Fruit fly (Drosophila melanogaster) whole organism, adult: ENCODE measurements around the gene Dlic.

Experiments
- CG12768 ChIP-seq: fragments of 200-800 bp; sonication (Bioruptor generic); optimal IDR thresholded peaks from 2 replicates; lab custom pipeline; 2017; ENCODE audit warnings: missing biosample characterization, missing genetic modification characterization, mild to moderate bottlenecking, moderate library complexity, missing genetic modification reagents
- CG14711 ChIP-seq: fragments of 200-800 bp; sonication (Bioruptor generic); optimal IDR thresholded peaks from 2 replicates; lab custom pipeline; 2018; ENCODE audit warnings: missing biosample characterization, mild to moderate bottlenecking, missing genetic modification characterization, moderate library complexity
- CG1620 ChIP-seq: fragments of 200-800 bp; sonication (Bioruptor generic); optimal IDR thresholded peaks from 2 replicates; lab custom pipeline; 2016; ENCODE audit warnings: missing biosample characterization, missing genetic modification characterization
- CG33017 ChIP-seq: fragments of 200-800 bp; sonication (Bioruptor generic); optimal IDR thresholded peaks from 2 replicates; lab custom pipeline; 2018; ENCODE audit warnings: missing biosample characterization, mild to moderate bottlenecking, missing genetic modification characterization, moderate library complexity
- CG5204 ChIP-seq: fragments of 200-800 bp; sonication (Bioruptor generic); optimal IDR thresholded peaks from 2 replicates; lab custom pipeline; 2016; ENCODE audit warnings: missing biosample characterization, missing genetic modification characterization
- CG7045 ChIP-seq: fragments of 200-800 bp; sonication (Bioruptor generic); optimal IDR thresholded peaks from 2 replicates; lab custom pipeline; 2017; ENCODE audit warnings: missing biosample characterization, mild to moderate bottlenecking, missing genetic modification characterization
- CG7101 ChIP-seq: fragments of 200-800 bp; sonication (Bioruptor generic); optimal IDR thresholded peaks from 2 replicates; lab custom pipeline; 2018; ENCODE audit warnings: missing biosample characterization, mild to moderate bottlenecking, missing genetic modification characterization, moderate library complexity
- Clk ChIP-seq: fragments of 200-800 bp; sonication (Bioruptor generic); optimal IDR thresholded peaks from 2 replicates; lab custom pipeline; 2017; ENCODE audit warnings: missing biosample characterization, missing genetic modification characterization
- Crg-1 ChIP-seq: fragments of 200-800 bp; sonication (Bioruptor generic); optimal IDR thresholded peaks from 2 replicates; lab custom pipeline; 2016; ENCODE audit warnings: missing biosample characterization, missing genetic modification characterization
- Hr96 ChIP-seq: fragments of 200-800 bp; sonication (Bioruptor generic); optimal IDR thresholded peaks from 2 replicates; lab custom pipeline; 2016; ENCODE audit warnings: missing biosample characterization, missing genetic modification characterization
- Mnt ChIP-seq: fragments of 200-800 bp; sonication (Bioruptor generic); optimal IDR thresholded peaks from 2 replicates; lab custom pipeline; 2016; ENCODE audit warnings: missing biosample characterization, mild to moderate bottlenecking, missing genetic modification characterization
- bab1 ChIP-seq: fragments of 200-800 bp; sonication (Bioruptor generic); optimal IDR thresholded peaks from 3 replicates; lab custom pipeline; 2019; ENCODE audit warnings: missing biosample characterization, mild to moderate bottlenecking, missing genetic modification characterization, moderate library complexity
- cic ChIP-seq: fragments of 200-800 bp; sonication (Bioruptor generic); optimal IDR thresholded peaks from 2 replicates; lab custom pipeline; 2017; ENCODE audit warnings: missing biosample characterization, mild to moderate bottlenecking, missing genetic modification characterization, moderate library complexity
- cnc ChIP-seq, 2 experiments: fragments of >200 bp; optimal IDR thresholded peaks; 2 replicates each; lab custom pipeline; 2017
- kay ChIP-seq: fragments of 200-800 bp; sonication (Bioruptor generic); peaks from one replicate; lab custom pipeline; 2016; ENCODE audit warnings: missing biosample characterization, missing genetic modification characterization, borderline replicate concordance
- ovo ChIP-seq: fragments of 200-800 bp; sonication (Bioruptor generic); optimal IDR thresholded peaks from 2 replicates; lab custom pipeline; 2016; ENCODE audit warnings: missing biosample characterization, missing genetic modification characterization
- pad ChIP-seq: fragments of 200-800 bp; sonication (Bioruptor generic); optimal IDR thresholded peaks from 3 replicates; lab custom pipeline; 2017; ENCODE audit warnings: missing biosample characterization, missing genetic modification characterization, mild to moderate bottlenecking, moderate library complexity, missing genetic modification reagents
- tj ChIP-seq: fragments of 200-800 bp; sonication (Bioruptor generic); optimal IDR thresholded peaks from 3 replicates; lab custom pipeline; 2017; ENCODE audit warnings: missing biosample characterization, mild to moderate bottlenecking, missing genetic modification characterization, moderate library complexity
- toe ChIP-seq: fragments of 200-800 bp; sonication (Bioruptor generic); optimal IDR thresholded peaks from 2 replicates; lab custom pipeline; 2016; ENCODE audit warnings: missing biosample characterization, missing genetic modification characterization

Gene Dlic

dm6 chrX:11147553-11148067 is 6.6 kb upstream of the Dlic start:
- TF ChIP-seq cic (GFP tag; lab: Kevin White, UChicago) (peak; percentile 9), tj (peak; percentile 61), Mnt (GFP tag; lab: Kevin White, UChicago) (peak; percentile 81), CG33017 (tag; lab: Kevin White, UChicago) (no peak)

- TF ChIP-seq ovo = no peak
- TF ChIP-seq bab1 = peak; percentile 53
Observed at dm6 chrX:11148272-11148835, 5.9 kb upstream of the Dlic start, which contains the start of gene Ran. Gene Ran (minus strand): TSS chrX:11148716.

- TF ChIP-seq bab1 (peak; percentile 19), ovo (peak; percentile 6), CG7101 (tag; lab: Kevin White, UChicago) (peak; percentile 33), CG1620 (GFP tag; lab: Kevin White, UChicago) (peak; percentile 66), pad (GFP tag; lab: Kevin White, UChicago) (no peak), tj (peak; percentile 21), Clk (GFP tag; lab: Kevin White, UChicago) (no peak), CG12768 (GFP tag; lab: Kevin White, UChicago) (no peak), cnc (optimal IDR thresholded peaks at IDR 0.05; lab: Kevin White, UChicago) (no peak), Mnt (GFP tag; lab: Kevin White, UChicago) (peak; percentile 89), CG7045 (GFP tag; lab: Kevin White, UChicago) (no peak), toe (GFP tag; lab: Kevin White, UChicago) (peak; percentile 37), Hr96 (GFP tag; lab: Kevin White, UChicago) (no peak), CG5204 (GFP tag; lab: Kevin White, UChicago) (peak; percentile 31), Crg-1 (GFP tag; lab: Kevin White, UChicago) (no peak), kay (GFP tag; lab: Kevin White, UChicago) (no peak), cic (GFP tag; lab: Kevin White, UChicago) (no peak)
Observed at dm6 chrX:11149201-11149600, 5.0 kb upstream of the Dlic start, which contains the start of gene Lint-1. Gene Lint-1 (plus strand): TSS chrX:11149323.

dm6 chrX:11153413-11153812 is 808 bp upstream of the Dlic start:
- TF ChIP-seq kay (GFP tag; lab: Kevin White, UChicago) (peak; percentile 49), Hr96 (GFP tag; lab: Kevin White, UChicago) (no peak)

dm6 chrX:11154511-11155197 is 433 bp downstream of the Dlic start:
- peak; percentile 57 for TF ChIP-seq tj
- no peak for TF ChIP-seq toe (GFP tag; lab: Kevin White, UChicago)
- no peak for TF ChIP-seq CG33017 (tag; lab: Kevin White, UChicago)
- TF ChIP-seq Crg-1 (GFP tag; lab: Kevin White, UChicago) = peak; percentile 37
- peak; percentile 44 for TF ChIP-seq Mnt (GFP tag; lab: Kevin White, UChicago)
- TF ChIP-seq bab1 = no peak
- TF ChIP-seq cic (GFP tag; lab: Kevin White, UChicago) = peak; percentile 14
- TF ChIP-seq pad (GFP tag; lab: Kevin White, UChicago) = peak; percentile 23
- TF ChIP-seq ovo = no peak
- TF ChIP-seq CG7101 (tag; lab: Kevin White, UChicago) = peak; percentile 2

- peak; percentile 43 for TF ChIP-seq tj
- no peak for TF ChIP-seq CG1620 (GFP tag; lab: Kevin White, UChicago)
- TF ChIP-seq CG14711 (tag; lab: Kevin White, UChicago) = no peak
- TF ChIP-seq toe (GFP tag; lab: Kevin White, UChicago) = no peak
- no peak for TF ChIP-seq CG7101 (tag; lab: Kevin White, UChicago)
- peak; percentile 36 for TF ChIP-seq kay (GFP tag; lab: Kevin White, UChicago)
- peak; percentile 42 for TF ChIP-seq cic (GFP tag; lab: Kevin White, UChicago)
- peak; percentile 10 for TF ChIP-seq bab1
Observed at dm6 chrX:11155808-11156589, 1.8 kb downstream of the Dlic start.
